Worm (Caenorhabditis elegans) whole organism, L1 larva: ENCODE data around the gene ubc-21.

Experiments used
- hlh-17 ChIP-seq: fragments of 200-800 bp; sonication (Bioruptor generic); optimal IDR thresholded peaks from 2 replicates; lab custom pipeline; 2018; ENCODE audit warnings: missing genetic modification characterization, mild to moderate bottlenecking, missing compliant biosample characterization, moderate library complexity, borderline replicate concordance
- nhr-20 ChIP-seq: sonication (generic microtip); optimal IDR thresholded peaks from 2 replicates; lab custom pipeline; 2016; ENCODE audit warnings: mild to moderate bottlenecking, missing genetic modification characterization, missing compliant biosample characterization
- pqm-1 ChIP-seq: sonication (generic microtip); optimal IDR thresholded peaks from 3 replicates; lab custom pipeline; 2017; ENCODE audit warnings: missing biosample characterization, missing genetic modification characterization
- rnt-1 ChIP-seq: sonication (generic microtip); optimal IDR thresholded peaks from 2 replicates; lab custom pipeline; 2016; ENCODE audit warnings: mild to moderate bottlenecking, missing genetic modification characterization, moderate library complexity, missing compliant biosample characterization
- ztf-4 ChIP-seq: fragments of 150-350 bp; optimal IDR thresholded peaks from 2 replicates; lab custom pipeline; 2014; ENCODE audit warnings: missing biosample characterization, missing genetic modification characterization

DNA sequence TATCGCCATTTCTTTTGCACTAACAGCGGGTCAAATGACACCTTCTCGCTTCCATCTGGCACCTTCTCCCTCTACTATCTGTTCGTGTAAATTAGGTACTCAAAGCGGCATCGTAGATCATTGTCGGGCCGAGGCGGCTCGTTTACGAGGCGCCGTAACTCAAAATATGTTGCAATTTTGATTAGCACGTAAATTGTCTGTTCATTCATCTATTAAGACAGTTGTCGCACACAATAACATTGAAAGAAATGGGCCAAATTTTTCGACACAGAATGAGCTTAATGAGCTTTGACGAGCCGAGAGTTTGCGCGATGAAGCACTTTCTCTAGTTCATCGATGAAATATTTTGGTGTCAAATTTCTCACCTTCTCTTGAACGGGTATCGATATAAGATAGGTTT, 33.5 kb downstream of the ubc-21 start:
- TF ChIP-seq pqm-1 (tag; lab: Kevin White, UChicago) (no peak), nhr-20 (tag; lab: Kevin White, UChicago) (no peak), ztf-4 (tag; lab: Kevin White, UChicago) (no peak), rnt-1 (tag; lab: Kevin White, UChicago) (no peak), hlh-17 (GFP tag; lab: Kevin White, UChicago) (no peak)
